Fruit fly (Drosophila melanogaster) whole organism: ENCODE data around the gene CG15539.

Source experiments
- CG8478 ChIP-seq: fragments of >200 bp; optimal IDR thresholded peaks from 2 replicates; lab custom pipeline; 2018; ENCODE audit warnings: inconsistent platforms
- Dll ChIP-seq: fragments of >200 bp; optimal IDR thresholded peaks from 2 replicates; lab custom pipeline; 2017
- EcR ChIP-seq, 2 experiments: fragments of >200 bp; optimal IDR thresholded peaks; 2 replicates each; lab custom pipeline; 2017; ENCODE audit warnings: missing biosample characterization in 2 of 2, missing genetic modification characterization in 2 of 2, missing genetic modification reagents in 2 of 2
- pan ChIP-seq: fragments of >200 bp; optimal IDR thresholded peaks from 2 replicates; lab custom pipeline; 2017
- psq ChIP-seq: fragments of >200 bp; optimal IDR thresholded peaks from 2 replicates; lab custom pipeline; 2017
- usp ChIP-seq: fragments of >200 bp; optimal IDR thresholded peaks from 2 replicates; lab custom pipeline; 2017; ENCODE audit warnings: missing biosample characterization, missing genetic modification characterization, mixed read lengths

The CG15539 gene

DNA sequence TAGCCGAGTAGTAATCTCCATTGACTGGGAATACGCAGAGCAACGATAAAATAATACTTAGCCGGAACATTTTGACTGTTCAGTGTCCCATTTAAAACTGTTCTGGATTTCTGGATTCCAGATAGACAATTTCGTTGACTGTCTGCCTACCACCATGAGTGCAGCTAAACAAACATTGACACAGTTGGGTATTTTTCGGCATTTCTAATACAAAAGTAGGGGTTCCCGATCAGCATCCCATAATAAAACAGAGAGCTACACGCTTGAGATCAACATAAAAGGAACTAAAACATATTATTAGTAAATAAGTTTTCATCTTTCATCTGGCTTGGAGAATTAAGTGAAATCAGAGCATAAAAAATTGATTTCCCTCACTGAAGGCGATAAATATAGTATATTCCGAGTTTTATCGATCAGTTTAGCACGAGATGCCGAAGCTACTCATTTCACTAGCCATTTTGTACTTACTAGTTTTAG is at the start of gene CG15539, which contains the start of gene PH4alphaSG1:
TSS of gene CG15539 (plus strand) at position 427 of the 477 bp plus-strand sequence.
TSS of gene PH4alphaSG1 (minus strand) at position 101 of the 477 bp plus-strand sequence.
- TF ChIP-seq psq (lab: Kevin White, UChicago) (no peak), Dll (no peak), CG8478 (lab: Kevin White, UChicago) (no peak), pan (lab: Kevin White, UChicago) (no peak), EcR (GFP tag; optimal IDR thresholded peaks at IDR 0.05; lab: Kevin White, UChicago) (no peak), usp (no peak)

DNA sequence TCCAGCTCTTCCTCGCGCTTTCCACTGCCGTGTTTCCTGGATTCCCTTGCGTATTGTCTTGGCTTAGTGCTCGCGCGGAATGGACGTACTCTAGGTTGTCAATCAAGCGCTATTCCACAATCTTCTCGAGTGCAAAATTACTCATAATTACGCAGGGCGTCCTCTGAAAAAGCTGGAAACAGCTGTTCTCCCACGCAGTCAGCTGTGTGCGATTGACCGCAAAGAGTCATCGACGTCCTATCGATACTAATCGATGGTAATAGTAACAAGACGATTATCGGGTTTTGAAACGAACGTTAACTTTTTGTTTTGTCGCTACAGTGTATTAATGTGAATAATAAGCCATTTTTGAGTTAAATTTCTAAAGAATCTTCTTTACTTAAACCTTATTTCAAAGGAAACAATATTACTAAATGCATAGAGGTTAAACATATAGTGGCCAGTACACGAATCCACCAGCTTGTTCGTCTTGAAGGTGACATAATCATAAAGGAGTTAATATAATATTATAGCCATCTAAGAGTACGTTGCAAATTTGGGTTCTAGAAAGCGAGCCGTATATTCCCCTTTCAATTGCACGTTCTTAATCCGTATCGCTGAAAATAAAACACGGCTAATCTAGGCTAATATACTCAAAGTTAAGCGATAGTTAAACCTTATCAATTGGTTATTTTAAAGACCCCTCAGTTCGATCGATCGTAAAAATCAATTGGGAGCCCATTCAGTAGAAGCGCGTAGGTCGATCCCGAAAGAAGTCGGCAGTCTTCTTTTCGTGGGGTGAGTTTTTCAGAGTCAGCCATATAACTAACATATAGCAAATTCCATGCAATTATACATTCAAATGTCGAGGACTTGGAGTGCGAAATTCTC is 46.5 kb upstream of the CG15539 start, which contains the start of the genes CG2224 and CDase:
TSS of gene CG2224 (minus strand) at position 235 of the 870 bp plus-strand sequence.
TSS of gene CDase (plus strand) at position 456 of the 870 bp plus-strand sequence.
- TF ChIP-seq psq (lab: Kevin White, UChicago) (no peak), Dll (no peak), CG8478 (lab: Kevin White, UChicago) (no peak), pan (lab: Kevin White, UChicago) (no peak), EcR (GFP tag; optimal IDR thresholded peaks at IDR 0.05; lab: Kevin White, UChicago) (no peak), usp (no peak)

DNA sequence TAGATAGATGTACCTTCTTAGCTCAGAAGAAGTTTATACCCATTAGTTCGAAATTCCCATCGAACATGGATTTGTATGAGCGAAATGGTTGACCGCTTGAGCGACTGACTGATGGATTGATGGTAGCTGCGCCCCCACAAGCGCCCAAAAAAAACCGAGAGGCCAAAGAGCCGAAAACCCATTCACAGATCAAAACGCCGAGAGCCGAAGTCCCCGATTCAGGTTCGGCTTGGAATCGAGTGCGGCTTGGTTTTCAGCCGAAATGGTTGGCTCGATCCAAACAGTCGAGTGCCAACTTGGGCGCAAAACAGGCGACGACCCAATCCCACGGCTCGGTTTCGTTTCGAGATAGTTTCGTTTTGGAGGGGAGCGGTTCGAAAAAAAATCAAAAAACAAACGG is 45.6 kb upstream of the CG15539 start:
- no peak for TF ChIP-seq CG8478 (lab: Kevin White, UChicago)
- no peak for TF ChIP-seq EcR (GFP tag; optimal IDR thresholded peaks at IDR 0.05; lab: Kevin White, UChicago)
- TF ChIP-seq Dll: no peak

DNA sequence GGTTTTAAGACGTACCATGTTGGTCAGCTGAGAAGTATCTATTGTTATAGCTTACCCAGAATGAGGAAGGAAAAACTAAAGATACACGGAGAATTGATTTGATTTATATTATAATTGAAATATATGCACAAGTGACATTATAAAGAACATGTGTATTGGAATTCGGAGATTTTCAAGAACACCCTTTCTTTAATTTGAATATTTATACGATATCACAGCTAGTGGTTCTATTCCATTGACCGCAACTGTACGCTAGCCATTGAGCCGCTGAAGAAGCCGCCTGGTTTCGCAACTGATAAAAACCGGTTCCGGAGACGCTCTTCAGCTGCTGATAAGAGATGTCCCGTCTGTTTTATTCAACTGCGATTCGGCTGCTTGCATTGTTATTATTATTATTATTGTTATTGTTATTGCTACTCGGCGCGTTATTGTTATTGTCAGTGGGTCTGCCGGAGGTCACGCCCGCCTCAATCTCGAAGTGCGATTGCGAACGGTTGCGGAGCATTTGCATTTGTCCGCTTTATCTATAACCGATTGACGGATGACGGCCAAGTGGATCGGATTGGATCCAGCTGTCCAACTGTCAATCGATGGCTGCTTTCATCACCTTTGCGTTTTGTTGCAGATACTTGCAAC is 44.1 kb upstream of the CG15539 start:
- no peak for TF ChIP-seq pan (lab: Kevin White, UChicago)
- TF ChIP-seq usp: no peak
- TF ChIP-seq CG8478 (lab: Kevin White, UChicago): no peak
- TF ChIP-seq EcR (GFP tag; optimal IDR thresholded peaks at IDR 0.05; lab: Kevin White, UChicago): no peak
- TF ChIP-seq Dll: no peak
- no peak for TF ChIP-seq psq (lab: Kevin White, UChicago)

DNA sequence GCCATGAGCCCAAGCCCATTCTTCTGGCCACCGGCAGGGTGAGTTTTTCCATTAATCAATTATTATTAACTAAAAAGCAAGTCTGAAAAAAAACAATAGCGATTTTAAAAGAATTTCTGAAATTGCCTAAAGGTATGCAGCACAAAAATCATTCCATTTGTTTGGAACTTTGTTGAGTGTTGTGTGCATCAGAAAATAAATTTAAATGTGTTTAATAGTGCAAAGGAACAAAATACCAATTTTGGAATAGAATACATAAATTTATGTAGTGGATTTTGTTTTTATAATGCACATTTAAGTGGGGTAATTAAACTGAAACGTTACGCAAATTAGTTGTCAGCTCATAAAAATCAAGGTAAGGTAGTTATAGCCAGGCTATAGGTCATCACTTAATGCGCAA is 41.5 kb upstream of the CG15539 start:
- TF ChIP-seq pan (lab: Kevin White, UChicago) (no peak), CG8478 (lab: Kevin White, UChicago) (no peak), psq (lab: Kevin White, UChicago) (no peak), EcR (GFP tag; optimal IDR thresholded peaks at IDR 0.05; lab: Kevin White, UChicago) (no peak)

DNA sequence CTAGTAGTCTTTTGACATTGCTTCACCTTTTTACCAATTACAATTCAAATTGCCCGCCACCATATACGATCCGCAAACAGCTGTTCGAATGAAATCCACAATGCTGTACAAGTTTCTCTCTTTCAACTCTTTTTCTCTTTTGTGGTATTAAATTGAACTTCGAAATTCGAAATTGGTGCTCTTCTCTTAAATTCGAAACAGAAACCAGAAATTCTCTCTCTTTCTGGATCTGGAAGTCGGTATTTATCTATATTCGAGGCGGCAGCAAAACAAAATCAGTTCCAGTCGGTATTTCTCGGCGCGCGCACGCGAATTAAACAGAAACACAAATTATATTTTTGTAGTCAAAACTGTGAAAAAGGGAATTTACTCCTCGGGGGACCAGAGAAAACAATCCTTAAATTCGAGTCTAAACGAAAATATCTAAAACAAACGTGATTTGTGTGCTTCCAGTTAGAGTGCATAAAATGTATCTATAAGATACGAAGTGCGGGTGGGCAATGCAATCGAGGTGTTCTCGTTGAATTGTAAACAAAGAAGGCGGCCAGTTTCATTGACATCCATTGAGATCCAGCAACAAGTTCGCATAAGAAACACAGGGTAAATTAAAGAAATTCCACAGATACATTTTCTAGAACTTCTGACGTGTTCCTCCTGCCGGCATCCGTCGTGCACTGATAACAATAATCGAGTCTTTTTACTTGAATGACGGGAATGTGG is 39.9 kb upstream of the CG15539 start, which contains the start of gene PH4alphaEFB:
TSS of gene PH4alphaEFB (plus strand) at position 276 of the 720 bp plus-strand sequence.
- TF ChIP-seq usp (no peak), pan (lab: Kevin White, UChicago) (no peak), EcR (GFP tag; optimal IDR thresholded peaks at IDR 0.05; lab: Kevin White, UChicago) (no peak), psq (lab: Kevin White, UChicago) (no peak), Dll (no peak), CG8478 (lab: Kevin White, UChicago) (no peak)

DNA sequence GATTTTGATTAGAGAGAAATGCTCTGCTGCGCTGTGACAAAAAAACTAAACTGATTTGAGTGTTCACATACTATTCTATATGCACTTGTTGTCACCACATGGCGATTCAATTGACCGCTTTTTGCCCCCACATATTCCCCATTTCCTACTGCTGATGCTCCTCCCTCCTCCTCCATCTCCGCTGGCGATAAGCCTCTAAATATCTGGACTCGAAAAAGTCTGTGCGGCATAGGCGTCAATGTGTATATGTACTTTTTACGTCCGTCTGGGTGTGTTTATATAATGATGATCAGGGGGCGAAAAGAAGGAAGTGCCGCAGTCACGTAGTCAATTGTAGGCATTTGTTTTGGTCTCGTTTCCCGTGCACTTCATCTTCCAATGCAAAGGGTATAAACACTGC is 39.3 kb upstream of the CG15539 start:
- TF ChIP-seq usp (no peak), EcR (GFP tag; optimal IDR thresholded peaks at IDR 0.05; lab: Kevin White, UChicago) (no peak), psq (lab: Kevin White, UChicago) (no peak), CG8478 (lab: Kevin White, UChicago) (no peak), Dll (no peak), pan (lab: Kevin White, UChicago) (no peak)

DNA sequence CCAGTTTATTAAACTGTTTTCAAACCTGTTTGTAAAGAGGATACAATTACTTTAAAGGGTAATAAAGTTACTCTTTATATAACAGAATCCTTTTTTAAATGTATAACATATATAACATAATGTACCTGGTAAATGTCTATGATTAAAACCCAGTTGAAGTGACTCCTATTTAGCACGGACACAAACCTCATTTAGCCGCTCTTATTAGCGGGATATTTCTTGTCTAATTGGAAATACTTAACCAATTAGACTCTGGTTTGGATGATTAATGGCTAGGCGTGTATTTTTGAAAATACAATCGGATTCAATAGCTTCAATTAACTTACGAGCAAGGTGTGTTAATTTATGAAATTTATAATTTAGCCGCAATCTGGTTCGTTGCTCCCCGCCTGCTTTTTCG is 38.7 kb upstream of the CG15539 start:
- TF ChIP-seq psq (lab: Kevin White, UChicago) (no peak), pan (lab: Kevin White, UChicago) (no peak), usp (no peak), EcR (GFP tag; optimal IDR thresholded peaks at IDR 0.05; lab: Kevin White, UChicago) (no peak), CG8478 (lab: Kevin White, UChicago) (no peak), Dll (no peak)

DNA sequence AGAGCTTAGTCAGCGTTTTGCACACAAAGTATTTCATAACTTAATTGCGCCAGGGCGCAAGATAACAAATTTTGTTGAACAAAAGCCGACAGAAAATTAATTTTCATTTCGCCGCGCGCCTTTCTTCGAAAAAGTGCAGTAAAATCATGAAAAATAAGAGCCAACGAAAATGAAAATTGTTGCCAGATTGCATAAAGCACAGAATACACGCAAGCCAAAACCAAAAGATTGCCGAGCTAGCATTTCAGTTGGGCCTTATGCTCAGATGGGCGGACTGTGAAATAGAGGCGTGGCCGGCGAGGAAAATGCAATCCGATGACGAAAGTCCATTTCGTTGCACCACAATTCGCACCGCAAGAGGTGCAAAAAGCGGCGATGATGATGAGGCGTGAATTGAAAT is 35.1 kb upstream of the CG15539 start:
- TF ChIP-seq psq (lab: Kevin White, UChicago) (no peak), EcR (GFP tag; optimal IDR thresholded peaks at IDR 0.05; lab: Kevin White, UChicago) (no peak), pan (lab: Kevin White, UChicago) (no peak), CG8478 (lab: Kevin White, UChicago) (no peak), usp (no peak), Dll (no peak)

DNA sequence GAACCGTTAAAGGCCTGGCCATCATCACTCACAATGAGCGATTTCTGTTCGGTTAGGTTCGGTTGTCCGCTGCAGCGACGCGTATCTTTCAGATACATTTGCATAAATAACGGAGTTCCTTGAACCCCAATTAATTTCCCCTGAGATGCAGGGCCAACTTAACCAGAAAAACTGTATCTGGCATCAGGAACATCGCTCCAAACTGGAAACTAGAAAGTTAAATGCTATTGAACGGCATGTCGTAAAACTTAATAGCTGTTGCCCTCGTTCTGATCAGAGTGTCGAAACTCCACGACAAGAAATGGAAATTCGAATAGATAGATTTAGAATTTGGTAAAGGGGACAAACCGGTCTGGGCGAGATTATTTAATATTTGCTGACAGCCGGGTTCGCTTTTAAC is 33.5 kb upstream of the CG15539 start:
- TF ChIP-seq pan (lab: Kevin White, UChicago): no peak
- no peak for TF ChIP-seq psq (lab: Kevin White, UChicago)
- TF ChIP-seq usp: no peak
- TF ChIP-seq CG8478 (lab: Kevin White, UChicago): no peak
- TF ChIP-seq Dll: no peak
- TF ChIP-seq EcR (GFP tag; optimal IDR thresholded peaks at IDR 0.05; lab: Kevin White, UChicago): no peak

DNA sequence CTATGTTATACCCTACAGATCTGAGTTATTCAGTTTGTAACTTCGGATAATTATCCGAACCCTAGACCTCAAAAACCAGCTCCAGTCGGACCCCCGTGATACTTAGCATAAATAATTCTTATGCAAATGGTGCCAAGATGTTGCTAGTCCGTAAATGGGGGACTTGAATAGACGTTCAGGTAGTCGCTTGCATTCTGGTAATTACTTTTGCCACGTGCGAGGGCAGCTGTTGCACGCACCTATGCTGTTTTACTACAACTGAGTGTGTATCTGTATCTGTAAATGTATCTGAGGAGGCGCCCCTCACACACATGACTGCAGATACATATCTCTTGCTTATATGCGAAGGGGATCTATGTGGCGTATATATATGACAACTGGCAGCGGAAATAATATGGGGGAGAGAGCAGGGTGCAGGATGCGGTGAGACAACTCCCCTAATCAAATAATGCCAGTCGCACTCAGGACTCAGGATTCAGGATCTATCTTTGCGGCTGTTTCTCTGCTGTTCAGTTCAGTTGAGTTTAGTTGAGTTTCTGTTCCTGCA is 31.0 kb upstream of the CG15539 start:
- TF ChIP-seq usp (no peak), EcR (GFP tag; optimal IDR thresholded peaks at IDR 0.05; lab: Kevin White, UChicago) (no peak), Dll (no peak), CG8478 (lab: Kevin White, UChicago) (no peak), psq (lab: Kevin White, UChicago) (no peak), pan (lab: Kevin White, UChicago) (no peak)
